Worm (Caenorhabditis elegans) whole organism, L3 larva: ENCODE measurements around the gene H05C05.4.

ENCODE experiments used
- ama-1 ChIP-seq: fragments of 150-350 bp; optimal IDR thresholded peaks from 2 replicates; lab custom pipeline; 2018
- egl-27 ChIP-seq: sonication (generic microtip); optimal IDR thresholded peaks from 4 replicates; lab custom pipeline; 2017; ENCODE audit warnings: missing biosample characterization, missing genetic modification reagents, missing genetic modification characterization
- hmg-11 ChIP-seq: sonication (generic microtip); optimal IDR thresholded peaks from 2 replicates; lab custom pipeline; 2016; ENCODE audit warnings: missing genetic modification characterization, missing compliant biosample characterization
- tbx-2 ChIP-seq: sonication (generic microtip); optimal IDR thresholded peaks from 2 replicates; lab custom pipeline; 2016; ENCODE audit warnings: mild to moderate bottlenecking, missing genetic modification characterization, missing compliant biosample characterization

- TF ChIP-seq tbx-2 (tag; lab: Kevin White, UChicago) (no peak), ama-1 (lab: Kevin White, UChicago) (no peak), egl-27 (tag; lab: Kevin White, UChicago) (no peak), hmg-11 (tag; lab: Kevin White, UChicago) (no peak)
Measured at ce11 chrIII:2983044-2983443, 37.0 kb upstream of the H05C05.4 start.
